Fruit fly (Drosophila melanogaster): Measurements from ENCODE around the gene Rpn11.

DNA sequence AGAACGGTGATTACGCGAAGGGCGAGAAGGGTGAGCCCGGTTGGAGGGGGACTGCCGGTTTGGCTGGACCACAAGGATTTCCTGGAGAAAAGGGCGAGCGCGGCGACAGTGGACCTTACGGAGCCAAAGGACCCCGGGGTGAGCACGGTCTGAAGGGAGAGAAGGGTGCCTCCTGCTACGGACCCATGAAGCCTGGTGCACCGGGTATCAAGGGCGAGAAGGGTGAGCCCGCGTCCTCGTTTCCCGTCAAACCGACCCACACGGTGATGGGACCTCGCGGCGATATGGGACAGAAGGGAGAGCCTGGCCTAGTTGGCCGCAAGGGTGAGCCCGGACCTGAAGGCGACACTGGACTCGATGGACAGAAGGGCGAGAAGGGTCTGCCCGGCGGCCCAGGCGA is 28.2 kb downstream of the Rpn11 start:
- no peak for TF ChIP-seq psq (optimal IDR thresholded peaks at IDR 0.05)
- no peak for TF ChIP-seq Myc (optimal IDR thresholded peaks at IDR 0.05)
- TF ChIP-seq h (optimal IDR thresholded peaks at IDR 0.05) = no peak
- no peak for TF ChIP-seq ttk (optimal IDR thresholded peaks at IDR 0.05)

All from Kc167 (cell line).